Fruit fly (Drosophila melanogaster) whole organism, embryonic: ENCODE data around the gene VhaM9.7-d.

ENCODE experiments used
- ATbp ChIP-seq: fragments of 200-800 bp; sonication (Bioruptor generic); optimal IDR thresholded peaks from 2 replicates; lab custom pipeline; 2017; ENCODE audit warnings: missing biosample characterization, mild to moderate bottlenecking, missing genetic modification characterization, missing genetic modification reagents
- Adf1 ChIP-seq: fragments of 200-800 bp; sonication (Bioruptor generic); IDR thresholded peaks from 2 replicates; pipeline ENCODE4 v1.3.6; 2022; ENCODE audit warnings: missing biosample characterization, missing genetic modification characterization
- Awh ChIP-seq: fragments of 200-800 bp; sonication (Bioruptor generic); IDR thresholded peaks from 2 replicates; pipeline ENCODE4, ENCODE4 v1.3.6; 2022; ENCODE audit warnings: missing biosample characterization, missing genetic modification characterization
- Bgb ChIP-seq: fragments of 200-800 bp; sonication (Bioruptor generic); IDR thresholded peaks from 2 replicates; pipeline ENCODE4 v1.3.6; 2022; ENCODE audit warnings: missing biosample characterization, missing genetic modification characterization; ENCODE audit not compliant: partially characterized antibody
- BtbVII ChIP-seq: fragments of 200-800 bp; sonication (Bioruptor generic); optimal IDR thresholded peaks from 3 replicates; lab custom pipeline; 2017; ENCODE audit warnings: missing biosample characterization, mild to moderate bottlenecking, missing genetic modification characterization
- Bteb2 ChIP-seq: fragments of 200-800 bp; sonication (Bioruptor generic); optimal IDR thresholded peaks from 2 replicates; lab custom pipeline; 2016; ENCODE audit warnings: missing biosample characterization, missing genetic modification characterization
- CG10959 ChIP-seq: fragments of 200-800 bp; sonication (Bioruptor generic); IDR thresholded peaks from 2 replicates; pipeline ENCODE4 v1.3.6; 2022; ENCODE audit warnings: missing biosample characterization, missing genetic modification characterization
- CG11085 ChIP-seq: fragments of 200-800 bp; sonication (Bioruptor generic); IDR thresholded peaks from 2 replicates; pipeline ENCODE4 v1.3.6; 2022; ENCODE audit warnings: missing biosample characterization, missing genetic modification characterization
- CG11247 ChIP-seq: fragments of 200-800 bp; sonication (Bioruptor generic); IDR thresholded peaks from 2 replicates; pipeline ENCODE4 v1.3.6; 2022; ENCODE audit warnings: missing biosample characterization, missing genetic modification characterization
- CG14014 ChIP-seq: fragments of 200-800 bp; sonication (Bioruptor generic); IDR thresholded peaks from 2 replicates; pipeline ENCODE4 v1.3.6; 2022; ENCODE audit warnings: missing biosample characterization, missing genetic modification characterization
- CG14441 ChIP-seq: fragments of 200-800 bp; sonication (Bioruptor generic); IDR thresholded peaks from 2 replicates; pipeline ENCODE4 v1.3.6; 2022; ENCODE audit warnings: missing biosample characterization, missing genetic modification characterization
- CG14667 ChIP-seq: fragments of 200-800 bp; sonication (Bioruptor generic); IDR thresholded peaks from 2 replicates; pipeline ENCODE4 v1.3.6; 2022; ENCODE audit warnings: missing biosample characterization, missing genetic modification characterization
- CG16813 ChIP-seq: fragments of 200-800 bp; sonication (Bioruptor generic); IDR thresholded peaks from 3 replicates; pipeline ENCODE4 v1.3.6; 2022; ENCODE audit warnings: missing biosample characterization, missing genetic modification characterization; ENCODE audit not compliant: partially characterized antibody
- CG18476 ChIP-seq: fragments of 200-800 bp; sonication (Bioruptor generic); optimal IDR thresholded peaks from 2 replicates; lab custom pipeline; 2016; ENCODE audit warnings: missing biosample characterization, mild to moderate bottlenecking, missing genetic modification characterization
- CG2889 ChIP-seq: fragments of 200-800 bp; sonication (Bioruptor generic); IDR thresholded peaks from 3 replicates; pipeline ENCODE4 v1.3.6; 2022; ENCODE audit warnings: missing biosample characterization, missing genetic modification characterization
- CG4360 ChIP-seq: fragments of 200-800 bp; sonication (Bioruptor generic); IDR thresholded peaks from 2 replicates; pipeline ENCODE4 v1.3.6; 2022; ENCODE audit warnings: missing biosample characterization, missing genetic modification characterization
- CG4854 ChIP-seq: fragments of 200-800 bp; sonication (Bioruptor generic); optimal IDR thresholded peaks from 2 replicates; lab custom pipeline; 2016; ENCODE audit warnings: missing biosample characterization, missing genetic modification characterization, inconsistent platforms
- CG6791 ChIP-seq: fragments of 200-800 bp; sonication (Bioruptor generic); IDR thresholded peaks from 3 replicates; pipeline ENCODE4 v1.3.6; 2022; ENCODE audit warnings: missing biosample characterization, missing genetic modification characterization; ENCODE audit not compliant: partially characterized antibody
- CG7839 ChIP-seq: fragments of 200-800 bp; sonication (Bioruptor generic); optimal IDR thresholded peaks from 3 replicates; lab custom pipeline; 2018; ENCODE audit warnings: missing biosample characterization, mild to moderate bottlenecking, missing genetic modification characterization, moderate library complexity
- CG9215 ChIP-seq: fragments of 200-800 bp; sonication (Bioruptor generic); IDR thresholded peaks from 2 replicates; pipeline ENCODE4 v1.3.6; 2022; ENCODE audit warnings: missing biosample characterization, missing genetic modification characterization
- CTCF ChIP-seq: fragments of 200-800 bp; sonication (Bioruptor generic); optimal IDR thresholded peaks from 2 replicates; lab custom pipeline; 2017; ENCODE audit warnings: missing biosample characterization, mild to moderate bottlenecking, missing genetic modification characterization, moderate library complexity
- Camta ChIP-seq: fragments of 200-800 bp; sonication (Bioruptor generic); optimal IDR thresholded peaks from 2 replicates; lab custom pipeline; 2016; ENCODE audit warnings: missing biosample characterization, missing genetic modification characterization
- Eip74EF ChIP-seq, 2 experiments: fragments of 200-800 bp in 1 of 2; fragments of >200 bp in 1 of 2; sonication (Bioruptor generic) in 1 of 2; optimal IDR thresholded peaks; 2 replicates each; lab custom pipeline; 2017 to 2019; ENCODE audit warnings: missing biosample characterization in 2 of 2, missing genetic modification characterization in 2 of 2, mild to moderate bottlenecking in 1 of 2, moderate library complexity in 1 of 2
- Fer1 ChIP-seq: fragments of 200-800 bp; sonication (Bioruptor generic); optimal IDR thresholded peaks from 2 replicates; lab custom pipeline; 2017; ENCODE audit warnings: missing biosample characterization, mild to moderate bottlenecking, missing genetic modification characterization
- Gsc ChIP-seq: fragments of 200-800 bp; sonication (Bioruptor generic); IDR thresholded peaks from 2 replicates; pipeline ENCODE4 v1.3.6; 2022; ENCODE audit warnings: missing biosample characterization, missing genetic modification characterization
- Hsf ChIP-seq: fragments of 200-800 bp; sonication (Bioruptor generic); optimal IDR thresholded peaks from 3 replicates; lab custom pipeline; 2016; ENCODE audit warnings: missing biosample characterization, missing genetic modification characterization
- MESR4 ChIP-seq: fragments of 200-800 bp; sonication (Bioruptor generic); optimal IDR thresholded peaks from 2 replicates; lab custom pipeline; 2018; ENCODE audit warnings: missing biosample characterization, mild to moderate bottlenecking, missing genetic modification characterization, moderate library complexity
- Max ChIP-seq: fragments of 200-800 bp; sonication (Bioruptor generic); optimal IDR thresholded peaks from 2 replicates; lab custom pipeline; 2016; ENCODE audit warnings: missing biosample characterization, mild to moderate bottlenecking, missing genetic modification characterization
- Nf-YC ChIP-seq: fragments of 200-800 bp; optimal IDR thresholded peaks from 3 replicates; lab custom pipeline; 2019; ENCODE audit warnings: missing biosample characterization, mild to moderate bottlenecking, missing genetic modification characterization, moderate library complexity
- Oaz ChIP-seq: fragments of 200-800 bp; sonication (Bioruptor generic); IDR thresholded peaks from 2 replicates; pipeline ENCODE4 v1.3.6; 2022; ENCODE audit warnings: missing biosample characterization, missing genetic modification characterization
- Stat92E ChIP-seq, 3 experiments: fragments of >200 bp in 2 of 3; fragments of 200-800 bp in 1 of 3; sonication (Bioruptor generic) in 1 of 3; optimal IDR thresholded peaks; 2 replicates each; lab custom pipeline; 2017 to 2019; ENCODE audit warnings: missing biosample characterization in 3 of 3, missing genetic modification characterization in 3 of 3, mild to moderate bottlenecking in 1 of 3, moderate library complexity in 1 of 3
- bsh ChIP-seq, 2 experiments: fragments of 200-800 bp; sonication (Bioruptor generic); optimal IDR thresholded peaks; 2 replicates each; lab custom pipeline; 2017 to 2018; ENCODE audit warnings: mild to moderate bottlenecking in 2 of 2, missing biosample characterization in 2 of 2, missing genetic modification characterization in 2 of 2, moderate library complexity in 1 of 2
- cato ChIP-seq: fragments of 200-800 bp; sonication (Bioruptor generic); optimal IDR thresholded peaks from 2 replicates; lab custom pipeline; 2016; ENCODE audit warnings: missing biosample characterization, missing genetic modification characterization, borderline replicate concordance
- croc ChIP-seq: fragments of 200-800 bp; sonication (Bioruptor generic); conservative IDR thresholded peaks from 3 replicates; pipeline ENCODE4 v1.3.6; 2022; ENCODE audit warnings: missing biosample characterization, missing genetic modification characterization
- da ChIP-seq: fragments of 200-800 bp; sonication (Bioruptor generic); optimal IDR thresholded peaks from 2 replicates; lab custom pipeline; 2016; ENCODE audit warnings: missing biosample characterization, missing genetic modification characterization
- esg ChIP-seq: fragments of 200-800 bp; sonication (Bioruptor generic); conservative IDR thresholded peaks from 2 replicates; pipeline ENCODE4 v1.3.6; 2022; ENCODE audit warnings: missing biosample characterization, missing genetic modification characterization
- ewg ChIP-seq: fragments of 200-800 bp; sonication (Bioruptor generic); optimal IDR thresholded peaks from 3 replicates; lab custom pipeline; 2017; ENCODE audit warnings: mild to moderate bottlenecking, missing biosample characterization, missing genetic modification reagents, missing genetic modification characterization
- gro ChIP-seq: fragments of 200-800 bp; sonication (Bioruptor generic); optimal IDR thresholded peaks from 2 replicates; lab custom pipeline; 2016; ENCODE audit warnings: missing biosample characterization, missing genetic modification characterization
- jigr1 ChIP-seq: fragments of 200-800 bp; sonication (Bioruptor generic); IDR thresholded peaks from 3 replicates; pipeline ENCODE4 v1.3.6; 2022; ENCODE audit warnings: missing biosample characterization, missing genetic modification characterization
- lbe ChIP-seq: fragments of 200-800 bp; sonication (Bioruptor generic); optimal IDR thresholded peaks from 2 replicates; lab custom pipeline; 2016; ENCODE audit warnings: missing biosample characterization, mild to moderate bottlenecking, missing genetic modification characterization
- maf-S ChIP-seq: fragments of 200-800 bp; sonication (Bioruptor generic); optimal IDR thresholded peaks from 2 replicates; lab custom pipeline; 2016; ENCODE audit warnings: missing biosample characterization, missing genetic modification characterization
- pan ChIP-seq, 4 experiments: fragments of >200 bp in 3 of 4; fragments of 200-800 bp in 1 of 4; sonication (Bioruptor generic) in 1 of 4; optimal IDR thresholded peaks in 3 of 4; IDR thresholded peaks in 1 of 4; 2 replicates each; pipeline versions ENCODE4 v1.3.6 to Lab custom; 2017 to 2022; ENCODE audit warnings: missing biosample characterization in 2 of 4, missing genetic modification characterization in 2 of 4, mixed read lengths in 1 of 4
- slp2 ChIP-seq: fragments of 200-800 bp; sonication (Bioruptor generic); optimal IDR thresholded peaks from 2 replicates; lab custom pipeline; 2016; ENCODE audit warnings: missing biosample characterization, missing genetic modification characterization
- sqz ChIP-seq: fragments of 200-800 bp; sonication (Bioruptor generic); optimal IDR thresholded peaks from 3 replicates; lab custom pipeline; 2018; ENCODE audit warnings: missing biosample characterization, mild to moderate bottlenecking, missing genetic modification characterization
- tap ChIP-seq: fragments of 200-800 bp; optimal IDR thresholded peaks from 3 replicates; lab custom pipeline; 2019; ENCODE audit warnings: missing biosample characterization, mild to moderate bottlenecking, missing genetic modification characterization, moderate library complexity
- tin ChIP-seq: fragments of 200-800 bp; sonication (Bioruptor generic); optimal IDR thresholded peaks from 3 replicates; lab custom pipeline; 2016; ENCODE audit warnings: missing biosample characterization, missing genetic modification characterization
- tup ChIP-seq: fragments of 200-800 bp; sonication (Bioruptor generic); optimal IDR thresholded peaks from 2 replicates; lab custom pipeline; 2016; ENCODE audit warnings: missing biosample characterization, mild to moderate bottlenecking, missing genetic modification characterization, moderate library complexity
- zf30C ChIP-seq: fragments of 200-800 bp; sonication (Bioruptor generic); optimal IDR thresholded peaks from 3 replicates; lab custom pipeline; 2018; ENCODE audit warnings: missing biosample characterization, mild to moderate bottlenecking, missing genetic modification characterization

The VhaM9.7-d gene

dm6 chr3R:16957759-16958536 is 17.1 kb upstream of the VhaM9.7-d start (continued):
- TF ChIP-seq croc (GFP tag; lab: Robert Waterston, UW) (peak; percentile 46; the same call in 2 of the 3 replicates), cato (GFP tag; lab: Kevin White, UChicago) (peak; percentile 68), ewg (GFP tag; lab: Kevin White, UChicago) (peak; percentile 76), CG10959 (peak; percentile 52), Eip74EF (GFP tag; optimal IDR thresholded peaks at IDR 0.05; lab: Kevin White, UChicago) (no peak), tap (peak; percentile 75), BtbVII (peak; percentile 83), Bgb (GFP tag; lab: Robert Waterston, UW) (peak; percentile 47; the same call in 1 of the 2 replicates), Nf-YC (tag; lab: Kevin White, UChicago) (peak; percentile 91), CG14441 (peak; percentile 42; the same call in 1 of the 2 replicates), Oaz (GFP tag; lab: Robert Waterston, UW) (no peak), esg (GFP tag; lab: Robert Waterston, UW) (peak; percentile 68), Adf1 (GFP tag; lab: Robert Waterston, UW) (peak; percentile 23; the same call in 1 of the 2 replicates), Max (no peak), CG11247 (GFP tag; lab: Robert Waterston, UW) (0 out of 2 replicates have a peak, but pooled peaks have one; percentile 42), Camta (GFP tag; lab: Kevin White, UChicago) (no peak), jigr1 (GFP tag; lab: Robert Waterston, UW) (no peak), slp2 (GFP tag; lab: Kevin White, UChicago) (no peak), da (GFP tag; lab: Kevin White, UChicago) (no peak), CG16813 (GFP tag; lab: Robert Waterston, UW) (no peak), Fer1 (GFP tag; lab: Kevin White, UChicago) (no peak), CTCF (GFP tag; lab: Kevin White, UChicago) (peak; percentile 98), CG6791 (GFP tag; lab: Robert Waterston, UW) (no peak), CG4360 (GFP tag; lab: Robert Waterston, UW) (no peak), MESR4 (no peak), CG14014 (GFP tag; lab: Robert Waterston, UW) (peak; percentile 42; the same call in 1 of the 2 replicates), Bteb2 (GFP tag; lab: Kevin White, UChicago) (no peak), ATbp (GFP tag; lab: Kevin White, UChicago) (peak; percentile 74), tin (GFP tag; lab: Kevin White, UChicago) (peak; percentile 78), Stat92E (GFP tag; optimal IDR thresholded peaks at IDR 0.05; lab: Kevin White, UChicago) (peak in 1 of 3 experiments; percentile 5), CG14667 (GFP tag; lab: Robert Waterston, UW) (peak; percentile 20; the same call in 1 of the 2 replicates), Awh (no peak; the same call in 1 of the 2 replicates), CG7839 (tag; lab: Kevin White, UChicago) (peak; percentile 88), bsh (GFP tag; optimal IDR thresholded peaks at IDR 0.05; lab: Kevin White, UChicago) (peak in 1 of 2 experiments; percentile 86), CG18476 (GFP tag; lab: Kevin White, UChicago) (peak; percentile 65), Hsf (GFP tag; lab: Kevin White, UChicago) (peak; percentile 33), zf30C (GFP tag; lab: Kevin White, UChicago) (peak; percentile 95), CG2889 (GFP tag; lab: Robert Waterston, UW) (0 out of 3 replicates have a peak, but pooled peaks have one; percentile 5), maf-S (GFP tag; lab: Kevin White, UChicago) (no peak), pan (optimal IDR thresholded peaks at IDR 0.05; lab: Kevin White, UChicago) (no peak), pan (GFP tag; optimal IDR thresholded peaks at IDR 0.05 in 1 of 2, IDR thresholded peaks at IDR 0.05 in 1 of 2) (peak in 1 of 2 experiments; percentile 70), tup (GFP tag; lab: Kevin White, UChicago) (no peak), CG11085 (GFP tag; lab: Robert Waterston, UW) (no peak), CG9215 (peak; percentile 49), Gsc (GFP tag; lab: Robert Waterston, UW) (no peak), sqz (peak; percentile 60), lbe (GFP tag; lab: Kevin White, UChicago) (no peak), CG4854 (GFP tag; lab: Kevin White, UChicago) (no peak), gro (no peak)
